Worm (Caenorhabditis elegans) whole organism, mixed stage, embryonic: ENCODE measurements around the gene C04A2.15.

Source experiments
- M03D4.4 ChIP-seq: sonication (generic microtip); optimal IDR thresholded peaks from 2 replicates; lab custom pipeline; 2017; ENCODE audit warnings: mild to moderate bottlenecking, missing genetic modification characterization, missing compliant biosample characterization
- bed-3 ChIP-seq: fragments of 200-800 bp; sonication (Bioruptor generic); optimal IDR thresholded peaks from 3 replicates; lab custom pipeline; 2018; ENCODE audit warnings: mild to moderate bottlenecking, missing genetic modification characterization, moderate library complexity, missing compliant biosample characterization
- blmp-1 ChIP-seq: fragments of 150-350 bp; optimal IDR thresholded peaks from 2 replicates; lab custom pipeline; 2014; ENCODE audit warnings: missing biosample characterization, missing genetic modification characterization
- ceh-39 ChIP-seq: fragments of 150-350 bp; optimal IDR thresholded peaks from 2 replicates; lab custom pipeline; 2014; ENCODE audit warnings: missing biosample characterization, missing genetic modification characterization
- ceh-43 ChIP-seq: fragments of 200-800 bp; sonication (Bioruptor generic); optimal IDR thresholded peaks from 2 replicates; lab custom pipeline; 2018; ENCODE audit warnings: mild to moderate bottlenecking, missing genetic modification characterization, moderate library complexity, missing compliant biosample characterization
- ceh-83 ChIP-seq: fragments of 200-800 bp; sonication (Bioruptor generic); optimal IDR thresholded peaks from 2 replicates; lab custom pipeline; 2018; ENCODE audit warnings: mild to moderate bottlenecking, missing genetic modification characterization, missing compliant biosample characterization
- ces-1 ChIP-seq: fragments of 150-350 bp; optimal IDR thresholded peaks from 2 replicates; lab custom pipeline; 2014; ENCODE audit warnings: missing biosample characterization, missing genetic modification reagents, missing genetic modification characterization
- cnd-1 ChIP-seq: fragments of 200-800 bp; sonication (Bioruptor generic); optimal IDR thresholded peaks from 2 replicates; lab custom pipeline; 2018; ENCODE audit warnings: mild to moderate bottlenecking, missing genetic modification characterization, missing compliant biosample characterization
- drap-1 ChIP-seq: fragments of 200-800 bp; sonication (Bioruptor generic); optimal IDR thresholded peaks from 3 replicates; lab custom pipeline; 2018; ENCODE audit warnings: mild to moderate bottlenecking, missing genetic modification characterization, missing compliant biosample characterization
- elt-1 ChIP-seq: sonication (generic microtip); optimal IDR thresholded peaks from 2 replicates; lab custom pipeline; 2017; ENCODE audit warnings: missing genetic modification characterization, mild to moderate bottlenecking, missing compliant biosample characterization, antibody characterized with exemption, moderate library complexity, borderline replicate concordance; ENCODE audit not compliant: insufficient read depth
- elt-3 ChIP-seq: fragments of 150-350 bp; optimal IDR thresholded peaks from 2 replicates; lab custom pipeline; 2014; ENCODE audit warnings: missing biosample characterization, missing genetic modification characterization
- flh-1 ChIP-seq: fragments of 200-800 bp; sonication (Bioruptor generic); optimal IDR thresholded peaks from 2 replicates; lab custom pipeline; 2018; ENCODE audit warnings: mild to moderate bottlenecking, missing genetic modification characterization, moderate library complexity, missing compliant biosample characterization
- ham-2 ChIP-seq: fragments of 200-800 bp; sonication (Bioruptor generic); optimal IDR thresholded peaks from 2 replicates; lab custom pipeline; 2018; ENCODE audit warnings: mild to moderate bottlenecking, missing genetic modification characterization, missing compliant biosample characterization
- hlh-1 ChIP-seq: fragments of 150-350 bp; optimal IDR thresholded peaks from 2 replicates; lab custom pipeline; 2014; ENCODE audit warnings: missing biosample characterization, missing genetic modification reagents, missing genetic modification characterization
- lin-13 ChIP-seq: fragments of 150-350 bp; optimal IDR thresholded peaks from 2 replicates; lab custom pipeline; 2014; ENCODE audit warnings: missing biosample characterization, missing genetic modification characterization
- lin-32 ChIP-seq: fragments of 200-800 bp; sonication (Bioruptor generic); optimal IDR thresholded peaks from 2 replicates; lab custom pipeline; 2018; ENCODE audit warnings: mild to moderate bottlenecking, missing genetic modification characterization, missing compliant biosample characterization
- lsy-2 ChIP-seq: fragments of 150-350 bp; optimal IDR thresholded peaks from 2 replicates; lab custom pipeline; 2014; ENCODE audit warnings: missing biosample characterization, missing genetic modification characterization
- mab-5 ChIP-seq: fragments of 150-350 bp; optimal IDR thresholded peaks from 2 replicates; lab custom pipeline; 2014; ENCODE audit warnings: missing biosample characterization, missing genetic modification characterization
- mep-1 ChIP-seq: fragments of 150-350 bp; optimal IDR thresholded peaks from 2 replicates; lab custom pipeline; 2017; ENCODE audit warnings: missing biosample characterization, missing genetic modification reagents, missing genetic modification characterization, inconsistent platforms
- mls-2 ChIP-seq: sonication (generic microtip); optimal IDR thresholded peaks from 2 replicates; lab custom pipeline; 2016; ENCODE audit warnings: mild to moderate bottlenecking, missing genetic modification characterization, moderate library complexity, missing compliant biosample characterization
- nhr-12 ChIP-seq: fragments of 150-350 bp; optimal IDR thresholded peaks from 2 replicates; lab custom pipeline; 2014; ENCODE audit warnings: missing biosample characterization, missing genetic modification characterization
- nhr-2 ChIP-seq: fragments of 150-350 bp; optimal IDR thresholded peaks from 2 replicates; lab custom pipeline; 2014; ENCODE audit warnings: missing biosample characterization, missing genetic modification characterization
- nhr-237 ChIP-seq: fragments of 150-350 bp; optimal IDR thresholded peaks from 2 replicates; lab custom pipeline; 2014; ENCODE audit warnings: missing biosample characterization, missing genetic modification characterization
- nhr-28 ChIP-seq: fragments of 150-350 bp; optimal IDR thresholded peaks from 2 replicates; lab custom pipeline; 2014; ENCODE audit warnings: missing biosample characterization, missing genetic modification characterization
- nhr-76 ChIP-seq: sonication (generic microtip); optimal IDR thresholded peaks from 2 replicates; lab custom pipeline; 2017; ENCODE audit warnings: missing biosample characterization, missing genetic modification characterization
- pha-4 ChIP-seq: fragments of 150-350 bp; optimal IDR thresholded peaks from 2 replicates; lab custom pipeline; 2018; ENCODE audit warnings: missing biosample characterization, missing genetic modification reagents, missing genetic modification characterization
- sem-2 ChIP-seq: fragments of 200-800 bp; sonication (Bioruptor generic); optimal IDR thresholded peaks from 2 replicates; lab custom pipeline; 2018; ENCODE audit warnings: mild to moderate bottlenecking, missing genetic modification characterization, missing compliant biosample characterization
- snpc-4 ChIP-seq: fragments of 150-350 bp; optimal IDR thresholded peaks from 2 replicates; lab custom pipeline; 2014; ENCODE audit warnings: missing biosample characterization, missing genetic modification characterization
- sptf-1 ChIP-seq: sonication (generic microtip); optimal IDR thresholded peaks from 2 replicates; lab custom pipeline; 2017; ENCODE audit warnings: mild to moderate bottlenecking, missing genetic modification characterization, moderate library complexity, missing compliant biosample characterization
- tbx-8 ChIP-seq: fragments of 200-800 bp; sonication (Bioruptor generic); optimal IDR thresholded peaks from 2 replicates; lab custom pipeline; 2018; ENCODE audit warnings: mild to moderate bottlenecking, missing genetic modification characterization, moderate library complexity, missing compliant biosample characterization
- unc-120 ChIP-seq: sonication (generic microtip); optimal IDR thresholded peaks from 2 replicates; lab custom pipeline; 2017; ENCODE audit warnings: missing genetic modification characterization, missing compliant biosample characterization; ENCODE audit not compliant: poor library complexity, severe bottlenecking
- unc-39 ChIP-seq: fragments of 150-350 bp; optimal IDR thresholded peaks from 2 replicates; lab custom pipeline; 2014; ENCODE audit warnings: missing biosample characterization, missing genetic modification characterization
- unc-62 ChIP-seq: fragments of 150-350 bp; optimal IDR thresholded peaks from 2 replicates; lab custom pipeline; 2014; ENCODE audit warnings: missing biosample characterization, missing genetic modification reagents, missing genetic modification characterization
- zip-8 ChIP-seq: fragments of 150-350 bp; optimal IDR thresholded peaks from 2 replicates; lab custom pipeline; 2014; ENCODE audit warnings: missing biosample characterization, missing genetic modification characterization
- ztf-11 ChIP-seq: fragments of 150-350 bp; optimal IDR thresholded peaks from 2 replicates; lab custom pipeline; 2014; ENCODE audit warnings: missing biosample characterization, missing genetic modification characterization

C04A2.15 gene

DNA sequence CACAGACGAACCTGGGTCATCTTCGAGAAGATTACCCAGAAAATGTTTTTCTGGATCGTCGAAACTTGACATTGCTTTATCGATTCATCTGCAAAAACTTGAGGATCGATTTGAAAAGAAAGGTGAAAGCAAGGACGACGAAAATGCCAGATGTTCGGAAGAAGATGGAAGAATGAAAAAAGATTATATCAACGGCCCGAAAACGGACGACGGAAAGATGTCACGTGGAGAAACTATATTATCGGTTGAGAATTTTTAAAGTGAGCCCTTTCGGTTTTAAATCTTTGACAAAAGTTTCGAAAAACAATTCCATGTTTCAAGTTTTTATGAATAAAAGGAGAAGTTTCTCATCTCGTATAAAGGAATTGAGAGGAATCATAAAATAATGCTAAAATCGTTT is 6.2 kb downstream of the C04A2.15 start, which contains the start of gene dnj-5:
TSS of gene dnj-5 (minus strand) at position 101 of the 400 bp plus-strand sequence.
- TF ChIP-seq nhr-28 (tag; lab: Kevin White, UChicago) (no peak), ham-2 (GFP tag; lab: Kevin White, UChicago) (no peak), mep-1 (tag; lab: Kevin White, UChicago) (no peak), lin-32 (GFP tag; lab: Kevin White, UChicago) (no peak), unc-62 (no peak), ces-1 (GFP tag; lab: Kevin White, UChicago) (no peak), hlh-1 (tag; lab: Kevin White, UChicago) (no peak), nhr-76 (tag; lab: Kevin White, UChicago) (no peak), sptf-1 (tag; lab: Kevin White, UChicago) (no peak), snpc-4 (tag; lab: Kevin White, UChicago) (no peak), bed-3 (no peak), lin-13 (tag; lab: Kevin White, UChicago) (no peak), tbx-8 (GFP tag; lab: Kevin White, UChicago) (no peak), ceh-43 (GFP tag; lab: Kevin White, UChicago) (no peak), unc-120 (tag; lab: Kevin White, UChicago) (no peak), drap-1 (GFP tag; lab: Kevin White, UChicago) (no peak), nhr-2 (tag; lab: Kevin White, UChicago) (no peak), mls-2 (no peak), sem-2 (GFP tag; lab: Kevin White, UChicago) (no peak)

DNA sequence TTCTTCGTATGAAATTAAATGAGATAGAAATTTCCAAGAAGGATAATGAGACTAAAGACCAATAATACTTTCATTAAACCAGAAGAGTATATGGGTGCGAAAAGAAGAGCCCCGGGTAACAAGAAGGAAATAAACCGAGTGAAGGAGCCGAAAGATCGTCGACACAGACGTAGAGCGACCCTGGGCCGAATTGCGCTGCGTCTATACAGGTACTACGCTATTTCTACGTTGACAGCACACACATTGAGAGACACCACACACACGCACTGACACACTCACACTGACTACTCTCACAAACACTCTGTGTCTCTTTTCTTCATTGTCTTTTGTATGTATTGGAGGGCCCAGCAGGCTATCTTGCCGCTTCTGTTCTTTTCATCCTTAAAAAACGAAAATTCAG is 6.8 kb downstream of the C04A2.15 start:
- peak; percentile 65 for TF ChIP-seq ces-1 (GFP tag; lab: Kevin White, UChicago)
- TF ChIP-seq nhr-76 (tag; lab: Kevin White, UChicago): no peak
- no peak for TF ChIP-seq tbx-8 (GFP tag; lab: Kevin White, UChicago)
- TF ChIP-seq ham-2 (GFP tag; lab: Kevin White, UChicago): peak; percentile 46
- no peak for TF ChIP-seq nhr-12 (tag; lab: Kevin White, UChicago)
- TF ChIP-seq elt-3 (tag; lab: Kevin White, UChicago): no peak
- peak; percentile 62 for TF ChIP-seq lin-13 (tag; lab: Kevin White, UChicago)
- no peak for TF ChIP-seq bed-3
- TF ChIP-seq ceh-39 (tag; lab: Kevin White, UChicago): no peak
- TF ChIP-seq unc-120 (tag; lab: Kevin White, UChicago): peak; percentile 38
- peak; percentile 71 for TF ChIP-seq sptf-1 (tag; lab: Kevin White, UChicago)
- TF ChIP-seq lsy-2 (tag; lab: Kevin White, UChicago): no peak
- TF ChIP-seq unc-39: no peak
- peak; percentile 80 for TF ChIP-seq mls-2
- TF ChIP-seq mep-1 (tag; lab: Kevin White, UChicago): peak; percentile 17
- no peak for TF ChIP-seq nhr-2 (tag; lab: Kevin White, UChicago)
- no peak for TF ChIP-seq sem-2 (GFP tag; lab: Kevin White, UChicago)
- no peak for TF ChIP-seq ceh-83 (GFP tag; lab: Kevin White, UChicago)
- TF ChIP-seq snpc-4 (tag; lab: Kevin White, UChicago): no peak
- TF ChIP-seq nhr-237 (tag; lab: Kevin White, UChicago): peak; percentile 30
- no peak for TF ChIP-seq ceh-43 (GFP tag; lab: Kevin White, UChicago)
- peak; percentile 10 for TF ChIP-seq hlh-1 (tag; lab: Kevin White, UChicago)
- TF ChIP-seq cnd-1 (tag; lab: Kevin White, UChicago): no peak
- TF ChIP-seq mab-5 (tag; lab: Kevin White, UChicago): no peak
- TF ChIP-seq ztf-11 (tag; lab: Kevin White, UChicago): no peak
- no peak for TF ChIP-seq lin-32 (GFP tag; lab: Kevin White, UChicago)
- no peak for TF ChIP-seq nhr-28 (tag; lab: Kevin White, UChicago)
- TF ChIP-seq flh-1 (GFP tag; lab: Kevin White, UChicago): no peak
- TF ChIP-seq drap-1 (GFP tag; lab: Kevin White, UChicago): peak; percentile 15
- peak; percentile 28 for TF ChIP-seq M03D4.4 (tag; lab: Kevin White, UChicago)
- no peak for TF ChIP-seq zip-8 (tag; lab: Kevin White, UChicago)
- TF ChIP-seq elt-1 (tag; lab: Kevin White, UChicago): no peak
- TF ChIP-seq unc-62: peak; percentile 57
- no peak for TF ChIP-seq blmp-1
- peak; percentile 75 for TF ChIP-seq pha-4 (tag; lab: Kevin White, UChicago)
- TF ChIP-seq, all 35 proteins: peak for 13

DNA sequence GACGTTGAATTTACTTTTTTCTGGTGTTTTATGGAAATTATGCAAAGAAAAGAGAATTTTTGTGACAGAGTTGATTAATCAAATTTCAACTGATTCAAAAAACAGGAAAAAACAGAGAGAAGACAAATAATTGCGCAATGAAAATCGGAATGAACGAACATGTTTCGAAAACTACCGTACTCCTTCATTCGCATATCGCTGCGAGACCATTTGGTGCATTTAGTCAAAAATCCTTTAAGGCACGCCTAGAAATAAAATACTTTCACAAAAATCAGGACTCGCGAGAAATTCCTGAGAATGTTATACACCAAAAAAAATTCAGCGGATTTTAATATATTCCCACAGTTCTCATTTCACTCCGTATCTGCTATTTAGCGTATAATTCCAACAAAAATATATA is 8.0 kb downstream of the C04A2.15 start:
- no peak for TF ChIP-seq ceh-39 (tag; lab: Kevin White, UChicago)
- no peak for TF ChIP-seq unc-120 (tag; lab: Kevin White, UChicago)
- TF ChIP-seq nhr-2 (tag; lab: Kevin White, UChicago): no peak
- TF ChIP-seq nhr-28 (tag; lab: Kevin White, UChicago): no peak
- no peak for TF ChIP-seq hlh-1 (tag; lab: Kevin White, UChicago)
